ENCODE assay signal across 1 fruit fly cellular context in the genomic region with DNA sequence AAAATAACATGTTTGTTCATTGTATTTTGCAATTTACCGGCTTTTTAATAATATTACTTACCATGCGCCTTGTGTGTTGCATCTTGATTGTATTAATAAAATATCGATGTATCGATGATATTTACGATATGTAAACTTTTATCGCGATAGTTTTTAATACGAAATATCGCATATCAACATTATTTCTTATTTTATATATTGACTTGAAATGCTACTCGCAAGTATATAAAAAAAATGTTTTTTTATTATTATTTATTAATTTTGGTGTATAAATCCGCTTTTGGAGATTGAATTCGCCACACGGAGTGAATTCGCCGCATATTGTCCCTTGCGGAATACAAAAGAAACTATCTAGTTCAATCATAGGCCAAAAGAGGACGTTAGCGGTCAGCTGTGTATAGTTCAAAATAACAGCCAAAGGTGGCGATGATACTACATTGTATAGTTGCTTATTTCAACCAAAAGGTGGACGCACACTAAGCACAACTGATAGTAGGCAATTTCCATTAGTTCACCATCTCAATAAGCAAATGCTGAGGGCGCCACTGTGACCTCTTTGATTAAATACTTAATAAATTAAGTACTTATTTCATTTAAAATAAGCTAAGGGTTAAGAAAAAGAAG.
A peak's percentile ranks its signal among the peaks of the same experiment; 100 is the strongest.
TF ChIP-seq lines count a peak whose summit lies in the region.

TSS of gene mtSSB (minus strand) at position 96 of the 624 bp plus-strand sequence.

TF ChIP-seq in whole organism, embryonic, 481 proteins besides CTCF, POLR2A, EP300 and RAD21 (continued from another document):
- peak; percentile 29 for TF ChIP-seq D19B (GFP tag; optimal IDR thresholded peaks at IDR 0.05; lab: Kevin White, UChicago)
- peak; percentile 61 for TF ChIP-seq Bdp1 (GFP tag; optimal IDR thresholded peaks at IDR 0.05; lab: Kevin White, UChicago)
- TF ChIP-seq CG15073 (GFP tag; optimal IDR thresholded peaks at IDR 0.05; lab: Kevin White, UChicago), result peak; percentile 58
- TF ChIP-seq CG7786 (GFP tag; optimal IDR thresholded peaks at IDR 0.05; lab: Kevin White, UChicago), result peak; percentile 69
- peak; percentile 15 for TF ChIP-seq fd64A (GFP tag; optimal IDR thresholded peaks at IDR 0.05; lab: Kevin White, UChicago)
- TF ChIP-seq prd (optimal IDR thresholded peaks at IDR 0.05; lab: Kevin White, UChicago), result no peak
- peak; percentile 93 for TF ChIP-seq prd (GFP tag; IDR thresholded peaks at IDR 0.05; lab: Robert Waterston, UW)
- peak; percentile 55 for TF ChIP-seq zfh2 (GFP tag; optimal IDR thresholded peaks at IDR 0.05; lab: Kevin White, UChicago)
- TF ChIP-seq maf-S (GFP tag; optimal IDR thresholded peaks at IDR 0.05; lab: Kevin White, UChicago), result peak; percentile 73
- TF ChIP-seq CG16815 (GFP tag; optimal IDR thresholded peaks at IDR 0.05; lab: Kevin White, UChicago), result peak; percentile 69
TF ChIP-seq in whole organism, embryonic: peak in this region for 440.
